Fruit fly (Drosophila melanogaster) whole organism, wandering third instar larva: ENCODE measurements around the gene CG33258.

ENCODE experiments used
- Abd-B ChIP-seq: fragments of >200 bp; optimal IDR thresholded peaks from 2 replicates; lab custom pipeline; 2017; ENCODE audit warnings: missing biosample characterization, missing genetic modification characterization
- CG9705 ChIP-seq: fragments of 200-800 bp; sonication (Bioruptor generic); optimal IDR thresholded peaks from 2 replicates; lab custom pipeline; 2018; ENCODE audit warnings: missing biosample characterization, mild to moderate bottlenecking, missing genetic modification characterization
- CrebA ChIP-seq: fragments of 200-800 bp; sonication (Bioruptor generic); optimal IDR thresholded peaks from 2 replicates; lab custom pipeline; 2016; ENCODE audit warnings: missing biosample characterization, mild to moderate bottlenecking, missing genetic modification characterization, borderline replicate concordance
- Dfd ChIP-seq: fragments of >200 bp; optimal IDR thresholded peaks from 2 replicates; lab custom pipeline; 2017; ENCODE audit warnings: missing biosample characterization, missing genetic modification characterization
- Dif ChIP-seq: fragments of 200-275, 200-300 bp; sonication (Bioruptor generic); optimal IDR thresholded peaks from 2 replicates; lab custom pipeline; 2018; ENCODE audit warnings: missing biosample characterization, missing genetic modification characterization; ENCODE audit not compliant: partially characterized antibody
- GATAd ChIP-seq: sonication (Bioruptor generic); optimal IDR thresholded peaks from 2 replicates; lab custom pipeline; 2016; ENCODE audit warnings: missing biosample characterization, missing genetic modification characterization
- HLH106 ChIP-seq: fragments of 200-800 bp; optimal IDR thresholded peaks from 3 replicates; lab custom pipeline; 2019; ENCODE audit warnings: missing biosample characterization, mild to moderate bottlenecking, missing genetic modification characterization, moderate library complexity
- Hnf4 ChIP-seq: fragments of 200-800 bp; sonication (Bioruptor generic); optimal IDR thresholded peaks from 2 replicates; lab custom pipeline; 2016; ENCODE audit warnings: missing biosample characterization, mild to moderate bottlenecking, missing genetic modification characterization
- Hr83 ChIP-seq: fragments of 200-300 bp; sonication (Bioruptor generic); optimal IDR thresholded peaks from 2 replicates; lab custom pipeline; 2016; ENCODE audit warnings: missing biosample characterization, mild to moderate bottlenecking, missing genetic modification characterization, moderate library complexity; ENCODE audit not compliant: poor library complexity, severe bottlenecking
- Jra ChIP-seq: sonication (Bioruptor generic); optimal IDR thresholded peaks from 2 replicates; lab custom pipeline; 2016; ENCODE audit warnings: missing biosample characterization, missing genetic modification characterization
- Mio ChIP-seq: sonication (Bioruptor generic); optimal IDR thresholded peaks from 2 replicates; lab custom pipeline; 2016; ENCODE audit warnings: missing biosample characterization, missing genetic modification characterization
- OdsH ChIP-seq: fragments of 200-800 bp; sonication (Bioruptor generic); optimal IDR thresholded peaks from 2 replicates; lab custom pipeline; 2016; ENCODE audit warnings: missing biosample characterization, mild to moderate bottlenecking, missing genetic modification characterization
- Rel ChIP-seq, 2 experiments: fragments of 200-800 bp; sonication (Bioruptor generic) in 1 of 2; optimal IDR thresholded peaks; 2 replicates in 1 of 2; 3 replicates in 1 of 2; lab custom pipeline; 2016 to 2019; ENCODE audit warnings: mild to moderate bottlenecking in 2 of 2, missing biosample characterization in 2 of 2, missing genetic modification characterization in 2 of 2, moderate library complexity in 1 of 2
- Sp1 ChIP-seq: fragments of 200-800 bp; sonication (Bioruptor generic); optimal IDR thresholded peaks from 3 replicates; lab custom pipeline; 2019; ENCODE audit warnings: missing biosample characterization, mild to moderate bottlenecking, missing genetic modification characterization, moderate library complexity
- Vsx2 ChIP-seq: fragments of 200-300, 225-300 bp; sonication (Bioruptor generic); optimal IDR thresholded peaks from 2 replicates; lab custom pipeline; 2018; ENCODE audit warnings: missing biosample characterization, missing genetic modification characterization; ENCODE audit not compliant: partially characterized antibody
- dmrt93B ChIP-seq: fragments of 200-800 bp; sonication (Bioruptor generic); optimal IDR thresholded peaks from 2 replicates; lab custom pipeline; 2018; ENCODE audit warnings: missing biosample characterization, mild to moderate bottlenecking, missing genetic modification characterization
- dsf ChIP-seq: sonication (Bioruptor generic); optimal IDR thresholded peaks from 2 replicates; lab custom pipeline; 2016; ENCODE audit warnings: missing biosample characterization, missing genetic modification characterization, borderline replicate concordance
- foxo ChIP-seq, 2 experiments: fragments of 200-800 bp; sonication (Bioruptor generic); optimal IDR thresholded peaks; 2 replicates in 1 of 2; 3 replicates in 1 of 2; lab custom pipeline; 2016 to 2017; ENCODE audit warnings: missing biosample characterization in 2 of 2, missing genetic modification characterization in 2 of 2
- fru ChIP-seq: fragments of 200-800 bp; sonication (Bioruptor generic); optimal IDR thresholded peaks from 3 replicates; lab custom pipeline; 2016; ENCODE audit warnings: missing biosample characterization, mild to moderate bottlenecking, missing genetic modification characterization
- h ChIP-seq: fragments of 200-800 bp; sonication (Bioruptor generic); optimal IDR thresholded peaks from 3 replicates; lab custom pipeline; 2016; ENCODE audit warnings: missing biosample characterization, mild to moderate bottlenecking, missing genetic modification characterization
- jim ChIP-seq: fragments of 175-275, 200-325 bp; sonication (Bioruptor generic); optimal IDR thresholded peaks from 2 replicates; lab custom pipeline; 2016; ENCODE audit warnings: missing biosample characterization, mild to moderate bottlenecking, missing genetic modification characterization
- lola ChIP-seq: fragments of >200 bp; optimal IDR thresholded peaks from 2 replicates; lab custom pipeline; 2017; ENCODE audit warnings: missing biosample characterization, missing genetic modification characterization
- psq ChIP-seq: fragments of 200-800 bp; sonication (Bioruptor generic); optimal IDR thresholded peaks from 3 replicates; lab custom pipeline; 2017; ENCODE audit warnings: missing biosample characterization, mild to moderate bottlenecking, missing genetic modification characterization, moderate library complexity
- rgr ChIP-seq: fragments of 200-800 bp; sonication (Bioruptor generic); optimal IDR thresholded peaks from 3 replicates; lab custom pipeline; 2016; ENCODE audit warnings: missing biosample characterization, mild to moderate bottlenecking, missing genetic modification characterization
- sage ChIP-seq: fragments of 200-800 bp; sonication (Bioruptor generic); optimal IDR thresholded peaks from 2 replicates; lab custom pipeline; 2016; ENCODE audit warnings: missing biosample characterization, mild to moderate bottlenecking, missing genetic modification characterization
- sv ChIP-seq: fragments of 200-800 bp; sonication (Bioruptor generic); optimal IDR thresholded peaks from 3 replicates; lab custom pipeline; 2016; ENCODE audit warnings: missing biosample characterization, missing genetic modification characterization
- tai ChIP-seq: sonication (Bioruptor generic); optimal IDR thresholded peaks from 2 replicates; lab custom pipeline; 2016; ENCODE audit warnings: missing biosample characterization, missing genetic modification characterization
- woc ChIP-seq: sonication (Bioruptor generic); optimal IDR thresholded peaks from 2 replicates; lab custom pipeline; 2016; ENCODE audit warnings: missing biosample characterization, mild to moderate bottlenecking, missing genetic modification characterization

The CG33258 gene

dm6 chr3L:16060806-16061600, 21.3 kb upstream of the CG33258 start (continued):
- no peak for TF ChIP-seq CrebA
- TF ChIP-seq CG9705 (GFP tag; lab: Kevin White, UChicago) = no peak
- no peak for TF ChIP-seq Abd-B (GFP tag; lab: Kevin White, UChicago)

- TF ChIP-seq Hr83 (GFP tag; lab: Kevin White, UChicago) = no peak
- TF ChIP-seq jim (GFP tag; lab: Kevin White, UChicago) = no peak
- no peak for TF ChIP-seq GATAd (GFP tag; lab: Kevin White, UChicago)
- no peak for TF ChIP-seq Vsx2 (GFP tag; lab: Kevin White, UChicago)
- TF ChIP-seq Jra (GFP tag; lab: Kevin White, UChicago) = no peak
- TF ChIP-seq dsf = no peak
- TF ChIP-seq psq = no peak
- TF ChIP-seq dmrt93B = no peak
- TF ChIP-seq OdsH (GFP tag; lab: Kevin White, UChicago) = no peak
Observed at dm6 chr3L:16083693-16084092, 1.3 kb downstream of the CG33258 start, which contains the start of gene CG13075. Gene CG13075, plus strand, starts transcription at chr3L:16083993.

DNA sequence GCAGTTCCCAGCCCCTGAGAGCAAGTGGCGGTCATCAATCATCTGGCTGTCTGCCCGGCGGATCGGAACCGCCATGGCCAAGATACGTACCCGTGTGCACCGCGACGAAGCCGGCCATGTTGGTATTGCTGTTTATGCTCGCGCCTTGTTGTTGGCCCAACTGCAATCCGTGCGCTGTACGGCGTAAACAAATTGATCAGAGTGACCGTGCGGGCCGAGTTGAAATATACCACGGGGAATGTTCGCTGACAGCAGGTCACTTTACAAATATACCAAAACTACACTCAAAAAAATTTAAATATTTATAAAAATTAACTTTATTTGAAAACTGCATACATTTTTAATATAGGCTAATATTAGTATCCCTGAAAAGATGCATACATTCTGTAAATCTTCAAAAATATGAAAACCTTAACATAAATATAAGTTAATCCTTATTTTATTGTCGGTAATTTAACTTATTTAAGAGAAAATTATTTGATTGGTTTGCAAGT, 5.0 kb downstream of the CG33258 start, which contains the start of gene Tasp1:
Gene Tasp1 (minus strand): TSS at position 203 of the 494 bp plus-strand sequence.
- TF ChIP-seq HLH106 (tag; lab: Kevin White, UChicago) (peak; percentile 1), woc (GFP tag; lab: Kevin White, UChicago) (no peak), Vsx2 (GFP tag; lab: Kevin White, UChicago) (no peak), foxo (GFP tag; optimal IDR thresholded peaks at IDR 0.05; lab: Kevin White, UChicago) (peak in 1 of 2 experiments; percentile 50), Hnf4 (GFP tag; lab: Kevin White, UChicago) (peak; percentile 7), sv (peak; percentile 17), psq (no peak)

DNA sequence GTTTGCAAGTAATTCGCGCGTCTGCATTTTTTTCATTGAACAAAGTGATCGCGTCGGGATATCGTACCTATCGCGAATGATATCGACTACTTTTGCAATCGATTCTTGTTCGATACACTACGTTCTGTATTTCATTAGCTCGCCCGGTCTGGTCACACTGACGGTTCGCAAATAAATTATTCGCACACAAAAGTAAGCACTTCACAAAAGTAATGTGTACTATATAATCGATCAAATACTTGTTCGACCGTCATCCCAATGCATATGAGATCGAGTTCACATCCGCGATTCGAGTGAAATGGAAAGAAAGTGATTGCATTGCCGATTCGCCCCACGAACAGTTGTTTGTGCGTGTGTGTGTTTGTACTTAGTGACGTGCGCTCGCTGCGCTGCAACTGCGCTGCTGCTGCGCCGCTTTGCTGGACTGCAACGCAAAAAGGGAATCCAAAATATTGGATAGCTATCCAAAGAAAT, 8.0 kb downstream of the CG33258 start, which contains the start of the genes CG5235 and ClC-c:
Gene CG5235 (minus strand): TSS at position 63 of the 474 bp plus-strand sequence.
Gene ClC-c (plus strand): TSS at position 125 of the 474 bp plus-strand sequence.
- no peak for TF ChIP-seq Mio (GFP tag; lab: Kevin White, UChicago)
- no peak for TF ChIP-seq sage (GFP tag; lab: Kevin White, UChicago)
- TF ChIP-seq Sp1 (GFP tag; lab: Kevin White, UChicago) = no peak
- TF ChIP-seq sv = no peak
- TF ChIP-seq fru (GFP tag; lab: Kevin White, UChicago) = peak; percentile 63
- TF ChIP-seq Dif (GFP tag; lab: Kevin White, UChicago) = no peak
- TF ChIP-seq rgr (GFP tag; lab: Kevin White, UChicago) = peak; percentile 14
- TF ChIP-seq Rel (GFP tag; optimal IDR thresholded peaks at IDR 0.05; lab: Kevin White, UChicago) = no peak
- TF ChIP-seq Rel (tag; optimal IDR thresholded peaks at IDR 0.05; lab: Kevin White, UChicago) = peak; percentile 65

dm6 chr3L:16097393-16097884, 15.1 kb downstream of the CG33258 start, which contains the start of the genes CG13074 and ATPsynbetaL:
Gene CG13074, minus strand, starts transcription at chr3L:16097493.
Gene ATPsynbetaL, plus strand, starts transcription at chr3L:16097834.
- TF ChIP-seq Hr83 (GFP tag; lab: Kevin White, UChicago) (no peak), lola (GFP tag; lab: Kevin White, UChicago) (no peak), h (GFP tag; lab: Kevin White, UChicago) (no peak), Dfd (GFP tag; lab: Kevin White, UChicago) (no peak), tai (GFP tag; lab: Kevin White, UChicago) (no peak), foxo (GFP tag; optimal IDR thresholded peaks at IDR 0.05; lab: Kevin White, UChicago) (no peak)
